Worm (Caenorhabditis elegans) whole organism, early embryonic: Measurements from ENCODE around the gene T03E6.8.

Experiments
- B0310.2 ChIP-seq: sonication (generic microtip); optimal IDR thresholded peaks from 2 replicates; lab custom pipeline; 2016; ENCODE audit warnings: mild to moderate bottlenecking, missing genetic modification characterization, missing compliant biosample characterization
- F13C5.2 ChIP-seq: sonication (generic microtip); optimal IDR thresholded peaks from 2 replicates; lab custom pipeline; 2017; ENCODE audit warnings: mild to moderate bottlenecking, missing genetic modification characterization, inconsistent platforms, missing compliant biosample characterization
- aly-1 ChIP-seq: sonication (generic microtip); optimal IDR thresholded peaks from 2 replicates; lab custom pipeline; 2016; ENCODE audit warnings: missing genetic modification characterization, missing compliant biosample characterization
- ama-1 ChIP-seq: fragments of 150-350 bp; optimal IDR thresholded peaks from 2 replicates; lab custom pipeline; 2014
- ceh-13 ChIP-seq: fragments of 200-800 bp; sonication (Bioruptor generic); optimal IDR thresholded peaks from 2 replicates; lab custom pipeline; 2018; ENCODE audit warnings: mild to moderate bottlenecking, missing genetic modification characterization, missing compliant biosample characterization
- ceh-36 ChIP-seq: sonication (generic microtip); optimal IDR thresholded peaks from 2 replicates; lab custom pipeline; 2016; ENCODE audit warnings: missing genetic modification characterization, inconsistent platforms, missing compliant biosample characterization
- ets-7 ChIP-seq: sonication (generic microtip); optimal IDR thresholded peaks from 2 replicates; lab custom pipeline; 2016; ENCODE audit warnings: missing genotype, missing genetic modification characterization, missing compliant biosample characterization
- flt-1 ChIP-seq: fragments of 200-800 bp; sonication (Bioruptor generic); IDR thresholded peaks from 2 replicates; pipeline ENCODE4 v1.3.6; 2022; ENCODE audit warnings: missing genetic modification characterization, missing compliant biosample characterization
- hmbx-1 ChIP-seq: sonication (generic microtip); optimal IDR thresholded peaks from 2 replicates; lab custom pipeline; 2016; ENCODE audit warnings: mild to moderate bottlenecking, missing genetic modification characterization, missing compliant biosample characterization
- hmg-4 ChIP-seq: fragments of 200-800 bp; sonication (Bioruptor generic); optimal IDR thresholded peaks from 2 replicates; lab custom pipeline; 2018; ENCODE audit warnings: mild to moderate bottlenecking, missing genetic modification characterization, missing compliant biosample characterization
- hnd-1 ChIP-seq: sonication (generic microtip); optimal IDR thresholded peaks from 2 replicates; lab custom pipeline; 2016; ENCODE audit warnings: missing genetic modification characterization, missing compliant biosample characterization
- pes-1 ChIP-seq: fragments of 200-800 bp; sonication (Bioruptor generic); IDR thresholded peaks from 2 replicates; pipeline ENCODE4 v1.3.6; 2022; ENCODE audit warnings: missing genetic modification reagents, missing genetic modification characterization, missing compliant biosample characterization
- scrt-1 ChIP-seq: fragments of 200-800 bp; sonication (Bioruptor generic); IDR thresholded peaks from 2 replicates; pipeline ENCODE4 v1.3.6; 2022; ENCODE audit warnings: missing genetic modification characterization, missing compliant biosample characterization
- sea-1 ChIP-seq: fragments of 200-800 bp; sonication (Bioruptor generic); conservative IDR thresholded peaks from 2 replicates; pipeline ENCODE4 v1.3.6; 2022; ENCODE audit warnings: missing genetic modification characterization, missing compliant biosample characterization
- tbx-11 ChIP-seq: fragments of 200-800 bp; sonication (Bioruptor generic); IDR thresholded peaks from 2 replicates; pipeline ENCODE4 v1.3.6; 2022; ENCODE audit warnings: missing genetic modification characterization, missing compliant biosample characterization
- tbx-37 ChIP-seq: fragments of 200-800 bp; sonication (Bioruptor generic); conservative IDR thresholded peaks from 2 replicates; pipeline ENCODE4 v1.3.6; 2022; ENCODE audit warnings: missing genetic modification reagents, missing genetic modification characterization, missing compliant biosample characterization
- tra-4 ChIP-seq: sonication (generic microtip); optimal IDR thresholded peaks from 2 replicates; lab custom pipeline; 2017; ENCODE audit warnings: missing genetic modification characterization, missing compliant biosample characterization

Gene T03E6.8

ce11 chrV:16610094-16610493 is 7.1 kb upstream of the T03E6.8 start:
- TF ChIP-seq flt-1 (GFP tag; lab: Robert Waterston, UW), result no peak

ce11 chrV:16608478-16608877 is 5.5 kb upstream of the T03E6.8 start:
- TF ChIP-seq ama-1 (lab: Kevin White, UChicago) (no peak), aly-1 (tag; lab: Kevin White, UChicago) (no peak), hmg-4 (no peak), tbx-11 (GFP tag; lab: Robert Waterston, UW) (no peak), B0310.2 (tag; lab: Kevin White, UChicago) (no peak), tbx-37 (GFP tag; lab: Robert Waterston, UW) (no peak), F13C5.2 (no peak), hmbx-1 (tag; lab: Kevin White, UChicago) (no peak), ceh-13 (no peak), scrt-1 (GFP tag; lab: Robert Waterston, UW) (no peak), tra-4 (tag; lab: Kevin White, UChicago) (no peak), flt-1 (GFP tag; lab: Robert Waterston, UW) (no peak), pes-1 (GFP tag; lab: Robert Waterston, UW) (no peak), ceh-36 (tag; lab: Kevin White, UChicago) (no peak)

- no peak for TF ChIP-seq scrt-1 (GFP tag; lab: Robert Waterston, UW)
- TF ChIP-seq sea-1, result no peak
- TF ChIP-seq aly-1 (tag; lab: Kevin White, UChicago), result no peak
- TF ChIP-seq pes-1 (GFP tag; lab: Robert Waterston, UW), result no peak
- TF ChIP-seq flt-1 (GFP tag; lab: Robert Waterston, UW), result no peak
- TF ChIP-seq ceh-13, result no peak
These were observed 3.3 kb upstream of the T03E6.8 start, which contains the start of gene Y32B12C.1 for ce11 chrV:16606313-16606712. TSS of gene Y32B12C.1 (plus strand) at chrV:16606613.

ce11 chrV:16605463-16605862 is 2.5 kb upstream of the T03E6.8 start:
- TF ChIP-seq sea-1 (no peak), ceh-36 (tag; lab: Kevin White, UChicago) (no peak), flt-1 (GFP tag; lab: Robert Waterston, UW) (no peak), aly-1 (tag; lab: Kevin White, UChicago) (no peak), tra-4 (tag; lab: Kevin White, UChicago) (no peak), tbx-11 (GFP tag; lab: Robert Waterston, UW) (no peak), scrt-1 (GFP tag; lab: Robert Waterston, UW) (no peak), hnd-1 (tag; lab: Kevin White, UChicago) (no peak), ets-7 (tag; lab: Kevin White, UChicago) (no peak), hmbx-1 (tag; lab: Kevin White, UChicago) (no peak), pes-1 (GFP tag; lab: Robert Waterston, UW) (no peak), ama-1 (lab: Kevin White, UChicago) (no peak), F13C5.2 (no peak), B0310.2 (tag; lab: Kevin White, UChicago) (no peak), hmg-4 (no peak)

- TF ChIP-seq tbx-37 (GFP tag; lab: Robert Waterston, UW), result no peak
- TF ChIP-seq aly-1 (tag; lab: Kevin White, UChicago), result no peak
- TF ChIP-seq hnd-1 (tag; lab: Kevin White, UChicago), result no peak
- TF ChIP-seq B0310.2 (tag; lab: Kevin White, UChicago), result no peak
- no peak for TF ChIP-seq pes-1 (GFP tag; lab: Robert Waterston, UW)
- TF ChIP-seq ets-7 (tag; lab: Kevin White, UChicago), result no peak
- TF ChIP-seq sea-1, result no peak
These were observed 1.3 kb upstream of the T03E6.8 start for ce11 chrV:16604301-16604700.

- TF ChIP-seq tbx-11 (GFP tag; lab: Robert Waterston, UW) (no peak), ama-1 (lab: Kevin White, UChicago) (no peak), flt-1 (GFP tag; lab: Robert Waterston, UW) (no peak), aly-1 (tag; lab: Kevin White, UChicago) (no peak), scrt-1 (GFP tag; lab: Robert Waterston, UW) (no peak), pes-1 (GFP tag; lab: Robert Waterston, UW) (no peak), sea-1 (no peak), tra-4 (tag; lab: Kevin White, UChicago) (no peak), B0310.2 (tag; lab: Kevin White, UChicago) (no peak), ceh-13 (no peak), hnd-1 (tag; lab: Kevin White, UChicago) (no peak), hmbx-1 (tag; lab: Kevin White, UChicago) (no peak), ets-7 (tag; lab: Kevin White, UChicago) (no peak), hmg-4 (no peak), tbx-37 (GFP tag; lab: Robert Waterston, UW) (no peak), ceh-36 (tag; lab: Kevin White, UChicago) (no peak), F13C5.2 (no peak)
These were observed 2.4 kb downstream of the T03E6.8 start, which contains the start of gene T03E6.9 for ce11 chrV:16600623-16601022. TSS of gene T03E6.9 (minus strand) at chrV:16600723.

ce11 chrV:16599835-16600234 is 3.2 kb downstream of the T03E6.8 start:
- TF ChIP-seq tbx-11 (GFP tag; lab: Robert Waterston, UW), result no peak
- no peak for TF ChIP-seq flt-1 (GFP tag; lab: Robert Waterston, UW)
- TF ChIP-seq ets-7 (tag; lab: Kevin White, UChicago), result no peak
- TF ChIP-seq tra-4 (tag; lab: Kevin White, UChicago), result no peak
- TF ChIP-seq aly-1 (tag; lab: Kevin White, UChicago), result no peak
- TF ChIP-seq hnd-1 (tag; lab: Kevin White, UChicago), result no peak

- TF ChIP-seq B0310.2 (tag; lab: Kevin White, UChicago), result no peak
- TF ChIP-seq ceh-13, result no peak
- TF ChIP-seq sea-1, result no peak
- TF ChIP-seq tra-4 (tag; lab: Kevin White, UChicago), result no peak
- TF ChIP-seq hmg-4, result no peak
- no peak for TF ChIP-seq scrt-1 (GFP tag; lab: Robert Waterston, UW)
- TF ChIP-seq pes-1 (GFP tag; lab: Robert Waterston, UW), result no peak
- no peak for TF ChIP-seq tbx-37 (GFP tag; lab: Robert Waterston, UW)
- no peak for TF ChIP-seq ama-1 (lab: Kevin White, UChicago)
- TF ChIP-seq F13C5.2, result no peak
- no peak for TF ChIP-seq ets-7 (tag; lab: Kevin White, UChicago)
- TF ChIP-seq ceh-36 (tag; lab: Kevin White, UChicago), result no peak
- no peak for TF ChIP-seq aly-1 (tag; lab: Kevin White, UChicago)
- TF ChIP-seq tbx-11 (GFP tag; lab: Robert Waterston, UW), result no peak
- no peak for TF ChIP-seq flt-1 (GFP tag; lab: Robert Waterston, UW)
- TF ChIP-seq hnd-1 (tag; lab: Kevin White, UChicago), result no peak
- no peak for TF ChIP-seq hmbx-1 (tag; lab: Kevin White, UChicago)
These were observed 4.6 kb downstream of the T03E6.8 start for ce11 chrV:16598437-16598836.
